Fruit fly (Drosophila melanogaster): ENCODE data around the gene CG34328.

Gene CG34328

dm6 chrX:18356141-18356600 lies 43.7 kb downstream of the CG34328 start, which contains the start of gene kairos (continued):
- TF ChIP-seq CG7786 (GFP tag; optimal IDR thresholded peaks at IDR 0.05) = no peak
- TF ChIP-seq Stat92E (GFP tag; optimal IDR thresholded peaks at IDR 0.05) = no peak
- no peak for TF ChIP-seq CG9727 (GFP tag; optimal IDR thresholded peaks at IDR 0.05)
- no peak for TF ChIP-seq kah (GFP tag; optimal IDR thresholded peaks at IDR 0.05)
- no peak for TF ChIP-seq CG10462 (GFP tag; optimal IDR thresholded peaks at IDR 0.05)
- no peak for TF ChIP-seq eve (GFP tag; optimal IDR thresholded peaks at IDR 0.05)
- no peak for TF ChIP-seq insv (GFP tag; optimal IDR thresholded peaks at IDR 0.05)
- TF ChIP-seq crp (GFP tag; optimal IDR thresholded peaks at IDR 0.05) = no peak
- TF ChIP-seq Atf3 (GFP tag; optimal IDR thresholded peaks at IDR 0.05) = no peak
- TF ChIP-seq CG34376 (GFP tag; optimal IDR thresholded peaks at IDR 0.05) = no peak
- TF ChIP-seq mirr (GFP tag; optimal IDR thresholded peaks at IDR 0.05) = no peak
- TF ChIP-seq Hey (tag; optimal IDR thresholded peaks at IDR 0.05) = no peak
- no peak for TF ChIP-seq hb (GFP tag; IDR thresholded peaks at IDR 0.05; ENCODE audit: partially characterized antibody)
- TF ChIP-seq B-H1 (GFP tag; IDR thresholded peaks at IDR 0.05) = no peak
- TF ChIP-seq chif (GFP tag; optimal IDR thresholded peaks at IDR 0.05) = no peak
- TF ChIP-seq CG13296 (GFP tag; optimal IDR thresholded peaks at IDR 0.05) = no peak
- TF ChIP-seq Fer3 (tag; optimal IDR thresholded peaks at IDR 0.05) = peak; percentile 21
- TF ChIP-seq tup (GFP tag; optimal IDR thresholded peaks at IDR 0.05) = no peak
- TF ChIP-seq fu2 (GFP tag; optimal IDR thresholded peaks at IDR 0.05) = no peak
- no peak for TF ChIP-seq TFAM (GFP tag; optimal IDR thresholded peaks at IDR 0.05)
- no peak for TF ChIP-seq wor (GFP tag; IDR thresholded peaks at IDR 0.05)
- no peak for TF ChIP-seq Opbp (GFP tag; IDR thresholded peaks at IDR 0.05; ENCODE audit: partially characterized antibody)
- peak; percentile 6 for TF ChIP-seq CG17359 (tag; optimal IDR thresholded peaks at IDR 0.05)
- no peak for TF ChIP-seq pita (GFP tag; optimal IDR thresholded peaks at IDR 0.05)
- no peak for TF ChIP-seq zfh1 (GFP tag; IDR thresholded peaks at IDR 0.05)
- peak; percentile 30; the same call in 1 of the 2 replicates for TF ChIP-seq CG32532 (GFP tag; IDR thresholded peaks at IDR 0.05)
- TF ChIP-seq so (GFP tag; IDR thresholded peaks at IDR 0.05) = no peak
- peak; percentile 58 for TF ChIP-seq sens (GFP tag)
- TF ChIP-seq CG18599 (GFP tag; optimal IDR thresholded peaks at IDR 0.05) = peak; percentile 62
- no peak for TF ChIP-seq CG10431 (GFP tag; optimal IDR thresholded peaks at IDR 0.05)
- 0 out of 2 replicates have a peak, but pooled peaks have one; percentile 24 for TF ChIP-seq ranshi (GFP tag; IDR thresholded peaks at IDR 0.05)
- no peak for TF ChIP-seq sd (tag; optimal IDR thresholded peaks at IDR 0.05)
- 0 out of 2 replicates have a peak, but pooled peaks have one; percentile 21 for TF ChIP-seq CG6272 (GFP tag; IDR thresholded peaks at IDR 0.05)
- TF ChIP-seq CG18011 (GFP tag; optimal IDR thresholded peaks at IDR 0.05) = no peak
- no peak for TF ChIP-seq gcm2 (GFP tag; optimal IDR thresholded peaks at IDR 0.05)
- TF ChIP-seq fd102C (GFP tag; optimal IDR thresholded peaks at IDR 0.05) = no peak
- TF ChIP-seq CG5953 (GFP tag; IDR thresholded peaks at IDR 0.05) = no peak
- TF ChIP-seq Ravus (GFP tag; IDR thresholded peaks at IDR 0.05) = no peak
- TF ChIP-seq her (GFP tag; optimal IDR thresholded peaks at IDR 0.05) = no peak
- TF ChIP-seq CG17186 (GFP tag; optimal IDR thresholded peaks at IDR 0.05) = no peak
- TF ChIP-seq lmd (GFP tag; IDR thresholded peaks at IDR 0.05) = no peak
- no peak for TF ChIP-seq CG13123 (GFP tag; optimal IDR thresholded peaks at IDR 0.05)
- no peak for TF ChIP-seq CG17912 (GFP tag; optimal IDR thresholded peaks at IDR 0.05)
- TF ChIP-seq HLH4C (GFP tag; IDR thresholded peaks at IDR 0.05; ENCODE audit: partially characterized antibody) = no peak
- no peak for TF ChIP-seq Gsc (GFP tag; IDR thresholded peaks at IDR 0.05)
- TF ChIP-seq cato (GFP tag; optimal IDR thresholded peaks at IDR 0.05; ENCODE audit: borderline replicate concordance) = no peak
- no peak for TF ChIP-seq CTCF (GFP tag; optimal IDR thresholded peaks at IDR 0.05)
- TF ChIP-seq CG1603 (tag; optimal IDR thresholded peaks at IDR 0.05) = no peak
- TF ChIP-seq CG4617 (GFP tag; optimal IDR thresholded peaks at IDR 0.05; ENCODE audit: borderline replicate concordance) = no peak
- TF ChIP-seq Max (GFP tag; optimal IDR thresholded peaks at IDR 0.05) = no peak
- TF ChIP-seq grau (tag; optimal IDR thresholded peaks at IDR 0.05) = no peak

Measured in whole organism, embryonic.